Fruit fly (Drosophila melanogaster) Kc167 (cell line): ENCODE results near the gene Dpm2.

ENCODE experiments used
- Myc ChIP-seq: fragments of >200 bp; optimal IDR thresholded peaks from 2 replicates; lab custom pipeline; 2017; ENCODE audit warnings: missing external identifiers
- Sin3A ChIP-seq: fragments of >200 bp; optimal IDR thresholded peaks from 2 replicates; lab custom pipeline; 2018; ENCODE audit warnings: missing external identifiers
- h ChIP-seq: fragments of >200 bp; optimal IDR thresholded peaks from 3 replicates; lab custom pipeline; 2018; ENCODE audit warnings: missing external identifiers
- insv ChIP-seq: fragments of >200 bp; optimal IDR thresholded peaks from 3 replicates; lab custom pipeline; 2018; ENCODE audit warnings: missing external identifiers
- psq ChIP-seq: fragments of >200 bp; optimal IDR thresholded peaks from 2 replicates; lab custom pipeline; 2017; ENCODE audit warnings: missing external identifiers
- ttk ChIP-seq: sonication (Bioruptor generic); optimal IDR thresholded peaks from 2 replicates; lab custom pipeline; 2017; ENCODE audit warnings: missing external identifiers

Dpm2 gene

dm6 chr3L:3338882-3339590 lies 19.7 kb downstream of the Dpm2 start:
- no peak for TF ChIP-seq psq (lab: Kevin White, UChicago)
- no peak for TF ChIP-seq Sin3A (lab: Kevin White, UChicago)

- TF ChIP-seq psq (lab: Kevin White, UChicago): no peak
- TF ChIP-seq h (lab: Kevin White, UChicago): no peak
- TF ChIP-seq Sin3A (lab: Kevin White, UChicago): no peak
- TF ChIP-seq Myc (lab: Kevin White, UChicago): no peak
- no peak for TF ChIP-seq ttk (lab: Kevin White, UChicago)
- no peak for TF ChIP-seq insv (lab: Kevin White, UChicago)
Measured at dm6 chr3L:3339695-3340226, 20.4 kb downstream of the Dpm2 start.

dm6 chr3L:3342307-3342940 lies 23.1 kb downstream of the Dpm2 start:
- TF ChIP-seq h (lab: Kevin White, UChicago): no peak

- TF ChIP-seq psq (lab: Kevin White, UChicago) (no peak), ttk (lab: Kevin White, UChicago) (no peak), Myc (lab: Kevin White, UChicago) (no peak), h (lab: Kevin White, UChicago) (no peak), insv (lab: Kevin White, UChicago) (no peak), Sin3A (lab: Kevin White, UChicago) (no peak)
Measured at dm6 chr3L:3343260-3343659, 23.9 kb downstream of the Dpm2 start.

- TF ChIP-seq psq (lab: Kevin White, UChicago) (no peak), Sin3A (lab: Kevin White, UChicago) (no peak), Myc (lab: Kevin White, UChicago) (no peak)
Measured at dm6 chr3L:3344528-3344927, 25.2 kb downstream of the Dpm2 start.

dm6 chr3L:3346294-3346693 lies 26.9 kb downstream of the Dpm2 start:
- no peak for TF ChIP-seq ttk (lab: Kevin White, UChicago)
- TF ChIP-seq Myc (lab: Kevin White, UChicago): no peak
- no peak for TF ChIP-seq insv (lab: Kevin White, UChicago)
- TF ChIP-seq Sin3A (lab: Kevin White, UChicago): no peak
- TF ChIP-seq psq (lab: Kevin White, UChicago): no peak
- TF ChIP-seq h (lab: Kevin White, UChicago): no peak

- TF ChIP-seq insv (lab: Kevin White, UChicago) (no peak), h (lab: Kevin White, UChicago) (no peak), ttk (lab: Kevin White, UChicago) (no peak), Sin3A (lab: Kevin White, UChicago) (no peak), Myc (lab: Kevin White, UChicago) (no peak), psq (lab: Kevin White, UChicago) (no peak)
Measured at dm6 chr3L:3348956-3349824, 29.8 kb downstream of the Dpm2 start.

dm6 chr3L:3349825-3350123 lies 30.4 kb downstream of the Dpm2 start:
- no peak for TF ChIP-seq Sin3A (lab: Kevin White, UChicago)
- TF ChIP-seq psq (lab: Kevin White, UChicago): no peak
- no peak for TF ChIP-seq Myc (lab: Kevin White, UChicago)
- no peak for TF ChIP-seq insv (lab: Kevin White, UChicago)
- no peak for TF ChIP-seq h (lab: Kevin White, UChicago)
- no peak for TF ChIP-seq ttk (lab: Kevin White, UChicago)

dm6 chr3L:3350572-3351343 lies 31.4 kb downstream of the Dpm2 start:
- TF ChIP-seq Sin3A (lab: Kevin White, UChicago) (no peak), h (lab: Kevin White, UChicago) (no peak), insv (lab: Kevin White, UChicago) (no peak), psq (lab: Kevin White, UChicago) (no peak), Myc (lab: Kevin White, UChicago) (no peak)

- TF ChIP-seq insv (lab: Kevin White, UChicago): no peak
Measured at dm6 chr3L:3351814-3352359, 32.5 kb downstream of the Dpm2 start.

- TF ChIP-seq Sin3A (lab: Kevin White, UChicago) (no peak), psq (lab: Kevin White, UChicago) (no peak), insv (lab: Kevin White, UChicago) (no peak)
Measured at dm6 chr3L:3352516-3352915, 33.2 kb downstream of the Dpm2 start.
